2 fruit fly cellular contexts compared by ENCODE assay signal in the genomic region with DNA sequence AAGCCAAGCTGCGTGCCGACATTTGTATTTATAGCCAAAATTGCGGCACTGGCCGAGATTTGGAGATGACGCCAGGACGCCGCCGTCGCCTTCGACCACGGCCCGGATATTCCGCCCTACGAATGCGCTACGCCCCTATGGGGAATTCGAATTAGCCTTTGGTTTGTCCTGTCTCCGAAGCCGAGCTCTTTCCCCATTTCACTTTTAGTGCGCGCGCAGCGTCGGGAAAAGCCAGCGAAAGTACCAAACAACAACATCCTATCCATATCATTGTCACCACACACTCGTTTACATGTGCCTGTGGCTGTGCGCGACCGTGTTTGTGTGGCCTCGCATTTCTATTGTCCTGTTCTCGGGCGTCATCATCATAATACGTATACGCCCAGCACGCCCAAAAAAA.
TF ChIP-seq lines count a peak whose summit lies in the region.

A gene (minus strand): TSS at position 101 of the 400 bp plus-strand sequence.

- no peak for TF ChIP-seq CTCF in whole organism, embryonic (GFP tag; optimal IDR thresholded peaks at IDR 0.05; lab: Kevin White, UChicago)

TF ChIP-seq in whole organism, embryonic, 481 proteins besides CTCF, POLR2A, EP300 and RAD21 (continues in another document):
- no peak for TF ChIP-seq CG8290 (GFP tag; optimal IDR thresholded peaks at IDR 0.05; lab: Kevin White, UChicago)
- peak in 1 of 2 experiments; percentile 7 for TF ChIP-seq CG8290 (tag; optimal IDR thresholded peaks at IDR 0.05; lab: Kevin White, UChicago)
- no peak for TF ChIP-seq Neu2 (GFP tag; optimal IDR thresholded peaks at IDR 0.05; lab: Kevin White, UChicago; ENCODE audit: borderline replicate concordance)
- no peak for TF ChIP-seq CG6854 (GFP tag; optimal IDR thresholded peaks at IDR 0.05; lab: Kevin White, UChicago)
- TF ChIP-seq lmd (GFP tag; IDR thresholded peaks at IDR 0.05; lab: Robert Waterston, UW), result no peak
- TF ChIP-seq CG17802 (tag; optimal IDR thresholded peaks at IDR 0.05; lab: Kevin White, UChicago), result no peak
- TF ChIP-seq mam (GFP tag; optimal IDR thresholded peaks at IDR 0.05; lab: Kevin White, UChicago), result no peak
- no peak for TF ChIP-seq wek (GFP tag; optimal IDR thresholded peaks at IDR 0.05; lab: Kevin White, UChicago)
- TF ChIP-seq CG14667 (GFP tag; IDR thresholded peaks at IDR 0.05; lab: Robert Waterston, UW), result no peak
- TF ChIP-seq disco-r (GFP tag; optimal IDR thresholded peaks at IDR 0.05; lab: Kevin White, UChicago), result no peak
- TF ChIP-seq tin (GFP tag; optimal IDR thresholded peaks at IDR 0.05; lab: Kevin White, UChicago), result no peak
- TF ChIP-seq CG9437 (GFP tag; optimal IDR thresholded peaks at IDR 0.05; lab: Kevin White, UChicago), result no peak
- TF ChIP-seq dan (GFP tag; IDR thresholded peaks at IDR 0.05; lab: Robert Waterston, UW), result no peak
- TF ChIP-seq Hand (GFP tag; optimal IDR thresholded peaks at IDR 0.05; lab: Kevin White, UChicago), result no peak
- TF ChIP-seq Deaf1 (tag; optimal IDR thresholded peaks at IDR 0.05; lab: Kevin White, UChicago), result peak; percentile 11
- TF ChIP-seq Nf-YC (tag; optimal IDR thresholded peaks at IDR 0.05; lab: Kevin White, UChicago), result no peak
- no peak for TF ChIP-seq CG4854 (GFP tag; optimal IDR thresholded peaks at IDR 0.05; lab: Kevin White, UChicago)
- no peak for TF ChIP-seq CG10147 (GFP tag; optimal IDR thresholded peaks at IDR 0.05; lab: Kevin White, UChicago)
- TF ChIP-seq Chrac-16 (GFP tag; optimal IDR thresholded peaks at IDR 0.05; lab: Kevin White, UChicago), result no peak
- no peak for TF ChIP-seq Myb (GFP tag; optimal IDR thresholded peaks at IDR 0.05; lab: Kevin White, UChicago)
- TF ChIP-seq CG13894 (tag; optimal IDR thresholded peaks at IDR 0.05; lab: Kevin White, UChicago), result peak; percentile 6
- TF ChIP-seq CG18476 (GFP tag; optimal IDR thresholded peaks at IDR 0.05; lab: Kevin White, UChicago), result no peak
- TF ChIP-seq CG17361 (GFP tag; IDR thresholded peaks at IDR 0.05; lab: Robert Waterston, UW), result no peak
- TF ChIP-seq wor (GFP tag; IDR thresholded peaks at IDR 0.05; lab: Robert Waterston, UW), result no peak
- TF ChIP-seq CG10274 (GFP tag; optimal IDR thresholded peaks at IDR 0.05; lab: Kevin White, UChicago), result peak; percentile 50
- TF ChIP-seq pfk (GFP tag; optimal IDR thresholded peaks at IDR 0.05; lab: Kevin White, UChicago), result no peak
- TF ChIP-seq CG12744 (GFP tag; optimal IDR thresholded peaks at IDR 0.05; lab: Kevin White, UChicago), result no peak
- no peak for TF ChIP-seq CG16815 (GFP tag; optimal IDR thresholded peaks at IDR 0.05; lab: Kevin White, UChicago)
- TF ChIP-seq maf-S (GFP tag; optimal IDR thresholded peaks at IDR 0.05; lab: Kevin White, UChicago), result no peak
- TF ChIP-seq Gug (GFP tag; IDR thresholded peaks at IDR 0.05; lab: Robert Waterston, UW), result no peak
- TF ChIP-seq CG32767 (GFP tag; IDR thresholded peaks at IDR 0.05; lab: Robert Waterston, UW), result no peak
- no peak for TF ChIP-seq CG18262 (tag; optimal IDR thresholded peaks at IDR 0.05; lab: Kevin White, UChicago)
- no peak for TF ChIP-seq CG34376 (GFP tag; optimal IDR thresholded peaks at IDR 0.05; lab: Kevin White, UChicago)
- 0 out of 2 replicates have a peak, but pooled peaks have one; percentile 7 for TF ChIP-seq CG6272 (GFP tag; IDR thresholded peaks at IDR 0.05; lab: Robert Waterston, UW)
- TF ChIP-seq gce (GFP tag; IDR thresholded peaks at IDR 0.05; lab: Robert Waterston, UW), result no peak
- no peak for TF ChIP-seq Bgb (GFP tag; IDR thresholded peaks at IDR 0.05; lab: Robert Waterston, UW; ENCODE audit: partially characterized antibody)
- no peak for TF ChIP-seq bsh (GFP tag; optimal IDR thresholded peaks at IDR 0.05; lab: Kevin White, UChicago)
- TF ChIP-seq CG1529 (GFP tag; optimal IDR thresholded peaks at IDR 0.05; lab: Kevin White, UChicago), result no peak
- TF ChIP-seq CG10543 (GFP tag; optimal IDR thresholded peaks at IDR 0.05; lab: Kevin White, UChicago), result no peak
- TF ChIP-seq CG31441 (GFP tag; IDR thresholded peaks at IDR 0.05; lab: Robert Waterston, UW), result no peak
- no peak for TF ChIP-seq CG8388 (GFP tag; optimal IDR thresholded peaks at IDR 0.05; lab: Kevin White, UChicago)
- no peak for TF ChIP-seq ara (GFP tag; IDR thresholded peaks at IDR 0.05; lab: Robert Waterston, UW)
- TF ChIP-seq CG12391 (tag; optimal IDR thresholded peaks at IDR 0.05; lab: Kevin White, UChicago), result no peak
- no peak for TF ChIP-seq Fer2 (tag; optimal IDR thresholded peaks at IDR 0.05; lab: Kevin White, UChicago)
- no peak for TF ChIP-seq Mes4 (GFP tag; optimal IDR thresholded peaks at IDR 0.05; lab: Kevin White, UChicago)

TF ChIP-seq in whole organism, pupa, 21 proteins besides CTCF, POLR2A, EP300 and RAD21:
- no peak for TF ChIP-seq CG32121 (GFP tag; IDR thresholded peaks at IDR 0.05; lab: Robert Waterston, UW)
- TF ChIP-seq CG15710 (tag; optimal IDR thresholded peaks at IDR 0.05; lab: Kevin White, UChicago), result no peak
- 0 out of 3 replicates have a peak, but pooled peaks have one; percentile 15 for TF ChIP-seq CG4496 (GFP tag; IDR thresholded peaks at IDR 0.05; lab: Robert Waterston, UW)
- no peak for TF ChIP-seq Pif1B (GFP tag; optimal IDR thresholded peaks at IDR 0.05; lab: Kevin White, UChicago)
- TF ChIP-seq CG8301 (tag; optimal IDR thresholded peaks at IDR 0.05; lab: Kevin White, UChicago), result no peak
- peak; percentile 24; the same call in 1 of the 3 replicates for TF ChIP-seq fd96Ca (GFP tag; IDR thresholded peaks at IDR 0.05; lab: Robert Waterston, UW)
- no peak for TF ChIP-seq CG9948 (tag; optimal IDR thresholded peaks at IDR 0.05; lab: Kevin White, UChicago)
- TF ChIP-seq Ets98B (GFP tag; IDR thresholded peaks at IDR 0.05; lab: Robert Waterston, UW), result no peak
- TF ChIP-seq gl (tag; optimal IDR thresholded peaks at IDR 0.05; lab: Kevin White, UChicago), result no peak
- no peak for TF ChIP-seq CG8159 (tag; optimal IDR thresholded peaks at IDR 0.05; lab: Kevin White, UChicago)
- no peak for TF ChIP-seq rn (GFP tag; IDR thresholded peaks at IDR 0.05; lab: Robert Waterston, UW)
- TF ChIP-seq CG34367 (tag; optimal IDR thresholded peaks at IDR 0.05; lab: Kevin White, UChicago), result no peak
